Worm (Caenorhabditis elegans) whole organism, late embryonic: ENCODE results near the gene ZK105.6.

Source experiments
- K02D7.2 ChIP-seq: sonication (generic microtip); optimal IDR thresholded peaks from 2 replicates; lab custom pipeline; 2017; ENCODE audit warnings: mild to moderate bottlenecking, missing genetic modification characterization, missing compliant biosample characterization
- K09A11.1 ChIP-seq: sonication (generic microtip); optimal IDR thresholded peaks from 2 replicates; lab custom pipeline; 2017; ENCODE audit warnings: antibody characterized with exemption, mild to moderate bottlenecking, missing genetic modification characterization, missing compliant biosample characterization; ENCODE audit not compliant: insufficient read depth
- T23F11.4 ChIP-seq: fragments of 200-800 bp; sonication (Bioruptor generic); optimal IDR thresholded peaks from 2 replicates; lab custom pipeline; 2018; ENCODE audit warnings: mild to moderate bottlenecking, missing genetic modification characterization, missing compliant biosample characterization
- ahr-1 ChIP-seq: sonication (generic microtip); optimal IDR thresholded peaks from 2 replicates; lab custom pipeline; 2016; ENCODE audit warnings: missing genetic modification characterization, missing compliant biosample characterization
- ama-1 ChIP-seq: fragments of 150-350 bp; optimal IDR thresholded peaks from 2 replicates; lab custom pipeline; 2014
- ceh-18 ChIP-seq: sonication (generic microtip); optimal IDR thresholded peaks from 2 replicates; lab custom pipeline; 2016; ENCODE audit warnings: missing genetic modification characterization, missing compliant biosample characterization
- ceh-19 ChIP-seq: fragments of 200-800 bp; sonication (Bioruptor generic); optimal IDR thresholded peaks from 2 replicates; lab custom pipeline; 2018; ENCODE audit warnings: mild to moderate bottlenecking, missing genetic modification characterization, missing compliant biosample characterization
- ceh-2 ChIP-seq: sonication (generic microtip); optimal IDR thresholded peaks from 2 replicates; lab custom pipeline; 2016; ENCODE audit warnings: missing genotype, missing genetic modification characterization, missing compliant biosample characterization
- ceh-22 ChIP-seq: sonication (generic microtip); optimal IDR thresholded peaks from 2 replicates; lab custom pipeline; 2017; ENCODE audit warnings: missing biosample characterization, missing genetic modification characterization
- ceh-24 ChIP-seq: sonication (generic microtip); optimal IDR thresholded peaks from 2 replicates; lab custom pipeline; 2016; ENCODE audit warnings: mild to moderate bottlenecking, missing genetic modification characterization, missing compliant biosample characterization
- ceh-30 ChIP-seq: fragments of 150-350 bp; optimal IDR thresholded peaks from 2 replicates; lab custom pipeline; 2014; ENCODE audit warnings: missing biosample characterization, missing genetic modification characterization
- ceh-31 ChIP-seq: sonication (generic microtip); optimal IDR thresholded peaks from 2 replicates; lab custom pipeline; 2016; ENCODE audit warnings: missing genetic modification characterization, missing compliant biosample characterization
- ceh-34 ChIP-seq: sonication (generic microtip); optimal IDR thresholded peaks from 2 replicates; lab custom pipeline; 2016; ENCODE audit warnings: mild to moderate bottlenecking, missing genetic modification characterization, missing compliant biosample characterization
- ceh-45 ChIP-seq: fragments of 200-800 bp; sonication (Bioruptor generic); IDR thresholded peaks from 2 replicates; pipeline ENCODE4 v1.3.6; 2022; ENCODE audit warnings: missing genetic modification reagents, missing genetic modification characterization, missing compliant biosample characterization
- ceh-9 ChIP-seq: sonication (generic microtip); optimal IDR thresholded peaks from 2 replicates; lab custom pipeline; 2016; ENCODE audit warnings: mild to moderate bottlenecking, missing genetic modification characterization, inconsistent platforms, missing compliant biosample characterization
- che-1 ChIP-seq: sonication (generic microtip); optimal IDR thresholded peaks from 2 replicates; lab custom pipeline; 2016; ENCODE audit warnings: mild to moderate bottlenecking, missing genetic modification characterization, missing compliant biosample characterization
- dmd-4 ChIP-seq: sonication (generic microtip); optimal IDR thresholded peaks from 2 replicates; lab custom pipeline; 2016; ENCODE audit warnings: borderline replicate concordance, missing genetic modification characterization, missing compliant biosample characterization
- dve-1 ChIP-seq: sonication (generic microtip); optimal IDR thresholded peaks from 2 replicates; lab custom pipeline; 2017; ENCODE audit warnings: antibody characterized with exemption, mild to moderate bottlenecking, missing genetic modification characterization, missing compliant biosample characterization
- elt-2 ChIP-seq: sonication (generic microtip); optimal IDR thresholded peaks from 2 replicates; lab custom pipeline; 2016; ENCODE audit warnings: missing genetic modification reagents, missing genetic modification characterization, missing compliant biosample characterization
- ets-4 ChIP-seq: sonication (generic microtip); optimal IDR thresholded peaks from 2 replicates; lab custom pipeline; 2016; ENCODE audit warnings: missing genetic modification characterization, missing compliant biosample characterization
- fkh-10 ChIP-seq: fragments of 150-350 bp; optimal IDR thresholded peaks from 2 replicates; lab custom pipeline; 2014; ENCODE audit warnings: missing biosample characterization, missing genetic modification reagents, missing genetic modification characterization
- fkh-6 ChIP-seq: sonication (generic microtip); optimal IDR thresholded peaks from 2 replicates; lab custom pipeline; 2016; ENCODE audit warnings: missing genetic modification characterization, missing compliant biosample characterization
- gmeb-2 ChIP-seq: sonication (generic microtip); optimal IDR thresholded peaks from 2 replicates; lab custom pipeline; 2016; ENCODE audit warnings: missing genetic modification characterization, inconsistent platforms, missing compliant biosample characterization
- hlh-13 ChIP-seq: fragments of 200-800 bp; sonication (Bioruptor generic); optimal IDR thresholded peaks from 2 replicates; lab custom pipeline; 2018; ENCODE audit warnings: mild to moderate bottlenecking, missing genetic modification characterization, missing compliant biosample characterization
- hlh-30 ChIP-seq: sonication (generic microtip); optimal IDR thresholded peaks from 2 replicates; lab custom pipeline; 2017; ENCODE audit warnings: antibody characterized with exemption, missing genetic modification characterization, missing compliant biosample characterization; ENCODE audit not compliant: insufficient read depth
- hlh-8 ChIP-seq: sonication (generic microtip); optimal IDR thresholded peaks from 2 replicates; lab custom pipeline; 2016; ENCODE audit warnings: missing genotype, missing genetic modification characterization, missing compliant biosample characterization
- nfya-1 ChIP-seq: sonication (generic microtip); optimal IDR thresholded peaks from 2 replicates; lab custom pipeline; 2017; ENCODE audit warnings: missing genetic modification characterization, mild to moderate bottlenecking, missing compliant biosample characterization, antibody characterized with exemption, moderate library complexity
- npax-4 ChIP-seq: sonication (generic microtip); optimal IDR thresholded peaks from 2 replicates; lab custom pipeline; 2016; ENCODE audit warnings: missing genetic modification characterization, missing compliant biosample characterization
- odd-2 ChIP-seq: sonication (generic microtip); optimal IDR thresholded peaks from 2 replicates; lab custom pipeline; 2017; ENCODE audit warnings: antibody characterized with exemption, mild to moderate bottlenecking, missing genetic modification characterization, missing compliant biosample characterization
- pag-3 ChIP-seq: sonication (generic microtip); optimal IDR thresholded peaks from 2 replicates; lab custom pipeline; 2016; ENCODE audit warnings: missing compliant biosample characterization, missing genetic modification characterization, borderline replicate concordance
- pat-9 ChIP-seq: fragments of 200-800 bp; sonication (Bioruptor generic); optimal IDR thresholded peaks from 2 replicates; lab custom pipeline; 2018; ENCODE audit warnings: mild to moderate bottlenecking, missing genetic modification characterization, moderate library complexity, missing compliant biosample characterization
- pha-4 ChIP-seq: fragments of 150-350 bp; optimal IDR thresholded peaks from 2 replicates; lab custom pipeline; 2018; ENCODE audit warnings: missing biosample characterization, missing genetic modification reagents, missing genetic modification characterization
- pqm-1 ChIP-seq: sonication (generic microtip); optimal IDR thresholded peaks from 2 replicates; lab custom pipeline; 2016; ENCODE audit warnings: missing genetic modification characterization, missing compliant biosample characterization
- ref-2 ChIP-seq: sonication (generic microtip); optimal IDR thresholded peaks from 2 replicates; lab custom pipeline; 2016; ENCODE audit warnings: missing genetic modification characterization, missing compliant biosample characterization
- rnt-1 ChIP-seq: sonication (generic microtip); optimal IDR thresholded peaks from 2 replicates; lab custom pipeline; 2016; ENCODE audit warnings: missing genetic modification characterization, missing compliant biosample characterization
- sdc-2 ChIP-seq: sonication (generic microtip); optimal IDR thresholded peaks from 2 replicates; lab custom pipeline; 2016; ENCODE audit warnings: missing genotype, missing genetic modification characterization, missing compliant biosample characterization
- sox-4 ChIP-seq: sonication (generic microtip); optimal IDR thresholded peaks from 2 replicates; lab custom pipeline; 2017; ENCODE audit warnings: mild to moderate bottlenecking, missing genetic modification characterization, inconsistent platforms, missing compliant biosample characterization
- tbx-2 ChIP-seq: sonication (generic microtip); optimal IDR thresholded peaks from 2 replicates; lab custom pipeline; 2016; ENCODE audit warnings: missing genetic modification characterization, missing compliant biosample characterization
- ttx-3 ChIP-seq: sonication (generic microtip); optimal IDR thresholded peaks from 2 replicates; lab custom pipeline; 2016; ENCODE audit warnings: missing genetic modification reagents, missing genetic modification characterization, missing compliant biosample characterization
- unc-86 ChIP-seq: sonication (generic microtip); optimal IDR thresholded peaks from 2 replicates; lab custom pipeline; 2016; ENCODE audit warnings: missing genetic modification characterization, missing compliant biosample characterization
- zip-5 ChIP-seq: sonication (generic microtip); optimal IDR thresholded peaks from 2 replicates; lab custom pipeline; 2016; ENCODE audit warnings: missing genetic modification characterization, missing compliant biosample characterization
- ztf-16 ChIP-seq: sonication (generic microtip); optimal IDR thresholded peaks from 2 replicates; lab custom pipeline; 2017; ENCODE audit warnings: missing genetic modification characterization, missing compliant biosample characterization

Gene ZK105.6

ce11 chrV:7742485-7742959, 18.7 kb upstream of the ZK105.6 start, which contains the start of gene fbxl-5:
TSS of gene fbxl-5 (plus strand) at chrV:7742909.
- no peak for TF ChIP-seq ama-1 (lab: Kevin White, UChicago)
- no peak for TF ChIP-seq K09A11.1 (tag; lab: Kevin White, UChicago)
- TF ChIP-seq ceh-24 (tag; lab: Kevin White, UChicago) = no peak
- no peak for TF ChIP-seq zip-5 (tag; lab: Kevin White, UChicago)
- no peak for TF ChIP-seq hlh-13
- TF ChIP-seq ahr-1 (tag; lab: Kevin White, UChicago) = no peak
- TF ChIP-seq, all 69 proteins: peak for 0

ce11 chrV:7741918-7742317, 18.1 kb upstream of the ZK105.6 start:
- TF ChIP-seq nfya-1 (tag; lab: Kevin White, UChicago) (no peak), dmd-4 (tag; lab: Kevin White, UChicago) (no peak), fkh-6 (no peak), tbx-2 (no peak), sox-4 (tag; lab: Kevin White, UChicago) (no peak), ceh-22 (tag; lab: Kevin White, UChicago) (no peak), elt-2 (tag; lab: Kevin White, UChicago) (no peak), gmeb-2 (tag; lab: Kevin White, UChicago) (no peak), ceh-45 (GFP tag; lab: Robert Waterston, UW) (no peak), pag-3 (tag; lab: Kevin White, UChicago) (no peak), ceh-34 (tag; lab: Kevin White, UChicago) (no peak), odd-2 (tag; lab: Kevin White, UChicago) (no peak), ets-4 (tag; lab: Kevin White, UChicago) (no peak), fkh-10 (GFP tag; lab: Kevin White, UChicago) (no peak), ref-2 (tag; lab: Kevin White, UChicago) (no peak), ttx-3 (tag; lab: Kevin White, UChicago) (no peak)

ce11 chrV:7739949-7740348, 16.1 kb upstream of the ZK105.6 start:
- TF ChIP-seq dve-1 (tag; lab: Kevin White, UChicago) = no peak
- TF ChIP-seq elt-2 (tag; lab: Kevin White, UChicago) = no peak
- no peak for TF ChIP-seq T23F11.4 (GFP tag; lab: Kevin White, UChicago)
- TF ChIP-seq ceh-31 (tag; lab: Kevin White, UChicago) = no peak
- no peak for TF ChIP-seq ceh-18 (tag; lab: Kevin White, UChicago)
- no peak for TF ChIP-seq ets-4 (tag; lab: Kevin White, UChicago)
- TF ChIP-seq fkh-6 = no peak

- TF ChIP-seq hlh-8 (tag; lab: Kevin White, UChicago) (no peak), zip-5 (tag; lab: Kevin White, UChicago) (no peak), ama-1 (lab: Kevin White, UChicago) (no peak), pat-9 (no peak), che-1 (no peak), ceh-22 (tag; lab: Kevin White, UChicago) (no peak), ref-2 (tag; lab: Kevin White, UChicago) (no peak), K02D7.2 (tag; lab: Kevin White, UChicago) (no peak), ahr-1 (tag; lab: Kevin White, UChicago) (no peak), hlh-13 (no peak), ceh-30 (tag; lab: Kevin White, UChicago) (no peak), ets-4 (tag; lab: Kevin White, UChicago) (no peak), pha-4 (tag; lab: Kevin White, UChicago) (no peak), tbx-2 (no peak), ceh-34 (tag; lab: Kevin White, UChicago) (no peak)
- TF ChIP-seq, all 69 proteins: peak for 0
These were observed 13.8 kb upstream of the ZK105.6 start, which contains the start of gene srr-9 for ce11 chrV:7737710-7738109. TSS of gene srr-9 (plus strand) at chrV:7738010.

ce11 chrV:7735319-7735718, 11.5 kb upstream of the ZK105.6 start, which contains the start of gene srr-10:
TSS of gene srr-10 (plus strand) at chrV:7735619.
- TF ChIP-seq fkh-6 = no peak
- no peak for TF ChIP-seq T23F11.4 (GFP tag; lab: Kevin White, UChicago)
- no peak for TF ChIP-seq hlh-30 (tag; lab: Kevin White, UChicago)
- TF ChIP-seq ceh-9 = no peak
- TF ChIP-seq sox-4 (tag; lab: Kevin White, UChicago) = no peak
- no peak for TF ChIP-seq rnt-1
- no peak for TF ChIP-seq sdc-2 (tag; lab: Kevin White, UChicago)
- no peak for TF ChIP-seq ceh-18 (tag; lab: Kevin White, UChicago)
- TF ChIP-seq ztf-16 (tag; lab: Kevin White, UChicago) = no peak
- no peak for TF ChIP-seq gmeb-2 (tag; lab: Kevin White, UChicago)
- TF ChIP-seq npax-4 (tag; lab: Kevin White, UChicago) = no peak
- no peak for TF ChIP-seq K02D7.2 (tag; lab: Kevin White, UChicago)
- no peak for TF ChIP-seq dmd-4 (tag; lab: Kevin White, UChicago)
- TF ChIP-seq pqm-1 (tag; lab: Kevin White, UChicago) = no peak
- TF ChIP-seq ceh-2 = no peak
- no peak for TF ChIP-seq odd-2 (tag; lab: Kevin White, UChicago)
- TF ChIP-seq ceh-19 = no peak
- no peak for TF ChIP-seq unc-86 (tag; lab: Kevin White, UChicago)
